Worm (Caenorhabditis elegans) whole organism, young adult: ENCODE results near the gene nhr-264.

Experiments used
- B0019.2 ChIP-seq: fragments of 200-800 bp; sonication (Bioruptor generic); conservative IDR thresholded peaks from 2 replicates; pipeline ENCODE4 v1.3.6; 2022; ENCODE audit warnings: missing genetic modification reagents, missing genetic modification characterization, missing compliant biosample characterization
- C17E4.6 ChIP-seq: fragments of 200-800 bp; sonication (Bioruptor generic); IDR thresholded peaks from 2 replicates; pipeline ENCODE4 v1.3.6; 2022; ENCODE audit warnings: missing genetic modification reagents, missing genetic modification characterization, missing compliant biosample characterization
- D2030.7 ChIP-seq: fragments of 200-800 bp; sonication (Bioruptor generic); IDR thresholded peaks from 2 replicates; pipeline ENCODE4 v1.3.6; 2022; ENCODE audit warnings: missing genetic modification reagents, missing genetic modification characterization, missing compliant biosample characterization
- F52B5.7 ChIP-seq: sonication (generic microtip); optimal IDR thresholded peaks from 2 replicates; lab custom pipeline; 2016; ENCODE audit warnings: mild to moderate bottlenecking, missing genetic modification characterization, missing compliant biosample characterization
- F57C9.4 ChIP-seq: sonication (generic microtip); optimal IDR thresholded peaks from 2 replicates; lab custom pipeline; 2017; ENCODE audit warnings: mild to moderate bottlenecking, missing genetic modification characterization, missing compliant biosample characterization
- Y79H2A.3 ChIP-seq: fragments of 200-800 bp; sonication (Bioruptor generic); conservative IDR thresholded peaks from 2 replicates; pipeline ENCODE4 v1.3.6; 2022; ENCODE audit warnings: missing genetic modification reagents, missing genetic modification characterization, missing compliant biosample characterization
- attf-6 ChIP-seq: fragments of 200-800 bp; sonication (Bioruptor generic); IDR thresholded peaks from 2 replicates; pipeline ENCODE4 v1.3.6; 2022; ENCODE audit warnings: missing genetic modification reagents, missing genetic modification characterization, missing compliant biosample characterization
- lsy-27 ChIP-seq: sonication (generic microtip); optimal IDR thresholded peaks from 2 replicates; lab custom pipeline; 2017; ENCODE audit warnings: missing genetic modification characterization, mild to moderate bottlenecking, missing compliant biosample characterization, antibody characterized with exemption, missing genotype, borderline replicate concordance; ENCODE audit not compliant: insufficient read depth
- pha-4 ChIP-seq: fragments of 150-350 bp; sonication (generic microtip); optimal IDR thresholded peaks from 2 replicates; lab custom pipeline; 2014; ENCODE audit warnings: missing biosample characterization, missing genetic modification reagents, missing genetic modification characterization
- snpc-1.3 ChIP-seq: sonication (generic microtip); optimal IDR thresholded peaks from 2 replicates; lab custom pipeline; 2017; ENCODE audit warnings: missing genetic modification characterization, mild to moderate bottlenecking, missing compliant biosample characterization, antibody characterized with exemption, moderate library complexity, missing genotype, missing genetic modification reagents; ENCODE audit not compliant: insufficient read depth

- no peak for TF ChIP-seq C17E4.6 (GFP tag; lab: Robert Waterston, UW)
- TF ChIP-seq lsy-27 (tag; lab: Kevin White, UChicago) = no peak
- TF ChIP-seq attf-6 = no peak
- TF ChIP-seq Y79H2A.3 (GFP tag; lab: Robert Waterston, UW) = no peak
- TF ChIP-seq F52B5.7 (tag; lab: Kevin White, UChicago) = no peak
- no peak for TF ChIP-seq D2030.7 (GFP tag; lab: Robert Waterston, UW)
- no peak for TF ChIP-seq F57C9.4 (tag; lab: Kevin White, UChicago)
- no peak for TF ChIP-seq pha-4 (tag; lab: Kevin White, UChicago)
- no peak for TF ChIP-seq B0019.2
- TF ChIP-seq snpc-1.3 (tag; lab: Kevin White, UChicago) = no peak
These were observed 42.9 kb upstream of the nhr-264 start, which contains the start of gene T20D3.5 for ce11 chrIV:9336538-9337090.
